Worm (Caenorhabditis elegans) whole organism, young adult: ENCODE data around the gene gst-36.

Source experiments
- B0035.1 ChIP-seq: sonication (generic microtip); optimal IDR thresholded peaks from 2 replicates; lab custom pipeline; 2016; ENCODE audit warnings: missing genetic modification characterization, mild to moderate bottlenecking, missing compliant biosample characterization, missing genotype, missing genetic modification reagents
- C17E4.6 ChIP-seq: fragments of 200-800 bp; sonication (Bioruptor generic); IDR thresholded peaks from 2 replicates; pipeline ENCODE4 v1.3.6; 2022; ENCODE audit warnings: missing genetic modification reagents, missing genetic modification characterization, missing compliant biosample characterization
- F22D6.2 ChIP-seq: sonication (generic microtip); optimal IDR thresholded peaks from 2 replicates; lab custom pipeline; 2016; ENCODE audit warnings: mild to moderate bottlenecking, missing genetic modification characterization, missing compliant biosample characterization
- attf-6 ChIP-seq: fragments of 200-800 bp; sonication (Bioruptor generic); IDR thresholded peaks from 2 replicates; pipeline ENCODE4 v1.3.6; 2022; ENCODE audit warnings: missing genetic modification reagents, missing genetic modification characterization, missing compliant biosample characterization
- lir-1 ChIP-seq: fragments of 200-800 bp; sonication (Bioruptor generic); conservative IDR thresholded peaks from 2 replicates; pipeline ENCODE4 v1.3.6; 2022; ENCODE audit warnings: missing genetic modification reagents, missing genetic modification characterization, missing compliant biosample characterization
- mel-28 ChIP-seq: sonication (generic microtip); optimal IDR thresholded peaks from 2 replicates; lab custom pipeline; 2016; ENCODE audit warnings: borderline replicate concordance, mild to moderate bottlenecking, missing genetic modification characterization, missing compliant biosample characterization
- pha-4 ChIP-seq: fragments of 150-350 bp; sonication (generic microtip); optimal IDR thresholded peaks from 2 replicates; lab custom pipeline; 2014; ENCODE audit warnings: missing biosample characterization, missing genetic modification reagents, missing genetic modification characterization
- snpc-4 ChIP-seq, 5 experiments: fragments of 150-350 bp in 1 of 5; sonication (generic microtip) in 4 of 5; optimal IDR thresholded peaks; 2 replicates each; lab custom pipeline; 2014 to 2018; ENCODE audit warnings: missing genetic modification characterization in 5 of 5, missing biosample characterization in 3 of 5, antibody characterized with exemption in 2 of 5, mild to moderate bottlenecking in 2 of 5, missing compliant biosample characterization in 2 of 5, missing genotype in 2 of 5, moderate library complexity in 2 of 5, missing genetic modification reagents in 1 of 5
- tlf-1 ChIP-seq: fragments of 200-800 bp; sonication (Bioruptor generic); optimal IDR thresholded peaks from 2 replicates; lab custom pipeline; 2018; ENCODE audit warnings: mild to moderate bottlenecking, missing genetic modification characterization, missing compliant biosample characterization
- unc-62 ChIP-seq: fragments of 150-350 bp; optimal IDR thresholded peaks from 2 replicates; lab custom pipeline; 2014; ENCODE audit warnings: missing biosample characterization, missing genetic modification reagents, missing genetic modification characterization

ce11 chrX:9877117-9877516 lies 14.4 kb upstream of the gst-36 start, which contains the start of gene R07B1.9:
- no peak for TF ChIP-seq attf-6 (GFP tag; lab: Robert Waterston, UW)
- no peak for TF ChIP-seq lir-1 (GFP tag; lab: Robert Waterston, UW)
- no peak for TF ChIP-seq C17E4.6 (GFP tag; lab: Robert Waterston, UW)
- TF ChIP-seq B0035.1 (tag; lab: Kevin White, UChicago), result no peak
- no peak for TF ChIP-seq unc-62
- no peak for TF ChIP-seq snpc-4 (GFP tag; optimal IDR thresholded peaks at IDR 0.05; lab: Kevin White, UChicago)
- TF ChIP-seq snpc-4 (tag; optimal IDR thresholded peaks at IDR 0.05; lab: Kevin White, UChicago), result no peak
- TF ChIP-seq pha-4 (tag; lab: Kevin White, UChicago), result no peak
- TF ChIP-seq F22D6.2 (tag; lab: Kevin White, UChicago), result no peak
- no peak for TF ChIP-seq tlf-1 (GFP tag; lab: Kevin White, UChicago)
- TF ChIP-seq mel-28 (tag; lab: Kevin White, UChicago), result no peak
